Fruit fly (Drosophila melanogaster): ENCODE measurements around the gene CG6149.

DNA sequence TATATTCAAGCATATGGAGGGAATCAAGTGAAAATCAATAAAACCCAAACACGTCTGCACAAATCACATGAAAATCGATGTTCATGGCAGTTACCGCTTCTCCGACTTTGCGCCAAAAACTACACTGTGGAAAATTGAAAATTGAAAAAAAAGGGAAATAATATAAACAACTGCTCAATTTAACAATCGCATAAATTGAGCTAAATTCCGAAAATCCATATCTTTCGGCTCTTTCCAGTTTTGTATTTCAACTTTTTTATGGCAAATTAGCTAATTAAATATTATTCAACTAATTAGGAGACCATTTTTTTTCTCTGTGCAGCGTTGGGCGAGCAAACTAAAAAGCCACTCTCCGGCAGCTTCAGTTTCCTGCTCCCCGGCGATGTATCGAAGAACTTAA, 49.2 kb upstream of the CG6149 start:
- TF ChIP-seq h (optimal IDR thresholded peaks at IDR 0.05) (no peak), ttk (optimal IDR thresholded peaks at IDR 0.05) (no peak), psq (optimal IDR thresholded peaks at IDR 0.05) (no peak), Sin3A (optimal IDR thresholded peaks at IDR 0.05) (no peak)
